Worm (Caenorhabditis elegans) whole organism, L4 larva: ENCODE measurements around the gene clec-219.

ENCODE experiments used
- R02D3.7 ChIP-seq: fragments of 150-350 bp; sonication (generic microtip); optimal IDR thresholded peaks from 3 replicates; lab custom pipeline; 2014; ENCODE audit warnings: missing biosample characterization, missing genetic modification characterization
- ceh-82 ChIP-seq: sonication (generic microtip); optimal IDR thresholded peaks from 2 replicates; lab custom pipeline; 2017; ENCODE audit warnings: missing biosample characterization, missing genetic modification characterization
- jun-1 ChIP-seq: fragments of 150-350 bp; optimal IDR thresholded peaks from 2 replicates; lab custom pipeline; 2014; ENCODE audit warnings: missing biosample characterization, missing genetic modification reagents, missing genetic modification characterization
- mep-1 ChIP-seq: fragments of 150-350 bp; sonication (generic microtip); optimal IDR thresholded peaks from 3 replicates; lab custom pipeline; 2014; ENCODE audit warnings: missing biosample characterization, missing genetic modification characterization
- nhr-76 ChIP-seq: fragments of 150-350 bp; optimal IDR thresholded peaks from 2 replicates; lab custom pipeline; 2014; ENCODE audit warnings: missing biosample characterization, missing genetic modification characterization
- pqm-1 ChIP-seq: sonication (generic microtip); optimal IDR thresholded peaks from 2 replicates; lab custom pipeline; 2017; ENCODE audit warnings: missing biosample characterization, missing genetic modification characterization
- unc-130 ChIP-seq: sonication (generic microtip); optimal IDR thresholded peaks from 2 replicates; lab custom pipeline; 2016; ENCODE audit warnings: missing genetic modification reagents, missing genetic modification characterization, missing compliant biosample characterization

- TF ChIP-seq unc-130 (GFP tag; lab: Kevin White, UChicago): no peak
- no peak for TF ChIP-seq jun-1
- TF ChIP-seq R02D3.7 (tag; lab: Kevin White, UChicago): no peak
- no peak for TF ChIP-seq nhr-76 (tag; lab: Kevin White, UChicago)
- no peak for TF ChIP-seq ceh-82 (tag; lab: Kevin White, UChicago)
- TF ChIP-seq pqm-1 (tag; lab: Kevin White, UChicago): no peak
- TF ChIP-seq mep-1: no peak
Measured at ce11 chrV:8342416-8342815, 24.2 kb downstream of the clec-219 start.
